Fruit fly (Drosophila melanogaster): ENCODE data around the gene bdwf.
"Not testable (repeated sequence)": the region's sequence is repeated elsewhere in the genome, so short reads cannot be mapped to it uniquely, and the experiment has no call there.

Gene bdwf

dm6 chr3R:17020956-17021355 is 22.0 kb downstream of the bdwf start, which contains the start of gene Adsl:
TSS of gene Adsl (minus strand) at chr3R:17021120.
- no peak for TF ChIP-seq EcR (GFP tag; optimal IDR thresholded peaks at IDR 0.05)
- TF ChIP-seq usp (GFP tag; optimal IDR thresholded peaks at IDR 0.05) = no peak

dm6 chr3R:17018902-17019527 is 23.9 kb downstream of the bdwf start:
- TF ChIP-seq psq (optimal IDR thresholded peaks at IDR 0.05) (no peak), pan (optimal IDR thresholded peaks at IDR 0.05) (no peak), EcR (GFP tag; optimal IDR thresholded peaks at IDR 0.05) (no peak), CG8478 (optimal IDR thresholded peaks at IDR 0.05) (no peak)

- TF ChIP-seq Dll (optimal IDR thresholded peaks at IDR 0.05) (no peak), usp (GFP tag; optimal IDR thresholded peaks at IDR 0.05) (no peak), EcR (GFP tag; optimal IDR thresholded peaks at IDR 0.05) (no peak), CG8478 (optimal IDR thresholded peaks at IDR 0.05) (no peak), pan (optimal IDR thresholded peaks at IDR 0.05) (no peak), psq (optimal IDR thresholded peaks at IDR 0.05) (no peak)
Observed at dm6 chr3R:17016193-17016592, 26.7 kb downstream of the bdwf start.

- no peak for TF ChIP-seq pan (optimal IDR thresholded peaks at IDR 0.05)
Observed at dm6 chr3R:17014276-17014675, 28.7 kb downstream of the bdwf start, which contains the start of gene Pxd. TSS of gene Pxd (plus strand) at chr3R:17014576.

dm6 chr3R:17008675-17009022 is 34.3 kb downstream of the bdwf start:
- no peak for TF ChIP-seq EcR (GFP tag; optimal IDR thresholded peaks at IDR 0.05)
- no peak for TF ChIP-seq Dll (optimal IDR thresholded peaks at IDR 0.05)

dm6 chr3R:17008018-17008674 is 34.8 kb downstream of the bdwf start, which contains the start of gene CG8907:
TSS of gene CG8907 (plus strand) at chr3R:17008269.
- TF ChIP-seq usp (GFP tag; optimal IDR thresholded peaks at IDR 0.05) (no peak), pan (optimal IDR thresholded peaks at IDR 0.05) (no peak), psq (optimal IDR thresholded peaks at IDR 0.05) (no peak), CG8478 (optimal IDR thresholded peaks at IDR 0.05) (no peak)

dm6 chr3R:17007336-17007735 is 35.6 kb downstream of the bdwf start:
- TF ChIP-seq Dll (optimal IDR thresholded peaks at IDR 0.05) (no peak), usp (GFP tag; optimal IDR thresholded peaks at IDR 0.05) (no peak), CG8478 (optimal IDR thresholded peaks at IDR 0.05) (no peak), EcR (GFP tag; optimal IDR thresholded peaks at IDR 0.05) (no peak), psq (optimal IDR thresholded peaks at IDR 0.05) (no peak), pan (optimal IDR thresholded peaks at IDR 0.05) (no peak)

dm6 chr3R:17003468-17003867 is 39.5 kb downstream of the bdwf start:
- TF ChIP-seq psq (optimal IDR thresholded peaks at IDR 0.05) (no peak), usp (GFP tag; optimal IDR thresholded peaks at IDR 0.05) (no peak)

- no peak for TF ChIP-seq psq (optimal IDR thresholded peaks at IDR 0.05)
- TF ChIP-seq Dll (optimal IDR thresholded peaks at IDR 0.05) = no peak
- TF ChIP-seq usp (GFP tag; optimal IDR thresholded peaks at IDR 0.05) = no peak
- TF ChIP-seq EcR (GFP tag; optimal IDR thresholded peaks at IDR 0.05) = no peak
- TF ChIP-seq pan (optimal IDR thresholded peaks at IDR 0.05) = no peak
- no peak for TF ChIP-seq CG8478 (optimal IDR thresholded peaks at IDR 0.05)
Observed at dm6 chr3R:17002218-17003110, 40.5 kb downstream of the bdwf start, which contains the start of the genes Sf3a1 and Irc. TSS of gene Sf3a1 (minus strand) at chr3R:17002355. TSS of gene Irc (plus strand) at chr3R:17002875.

- TF ChIP-seq psq (optimal IDR thresholded peaks at IDR 0.05) (no peak), pan (optimal IDR thresholded peaks at IDR 0.05) (no peak), Dll (optimal IDR thresholded peaks at IDR 0.05) (no peak), usp (GFP tag; optimal IDR thresholded peaks at IDR 0.05) (no peak), CG8478 (optimal IDR thresholded peaks at IDR 0.05) (no peak), EcR (GFP tag; optimal IDR thresholded peaks at IDR 0.05) (no peak)
Observed at dm6 chr3R:16996059-16996959, 46.6 kb downstream of the bdwf start, which contains the start of the genes EMC2A and CG3534. TSS of gene EMC2A (minus strand) at chr3R:16996071. TSS of gene CG3534 (plus strand) at chr3R:16996446.

dm6 chr3R:16992716-16993115 is 50.2 kb downstream of the bdwf start, which contains the start of gene CG31274:
TSS of gene CG31274 (plus strand) at chr3R:16993016.
- TF ChIP-seq EcR (GFP tag; optimal IDR thresholded peaks at IDR 0.05); pan (optimal IDR thresholded peaks at IDR 0.05); usp (GFP tag; optimal IDR thresholded peaks at IDR 0.05): not testable (repeated sequence)

Measured in whole organism.